Fruit fly (Drosophila melanogaster): ENCODE measurements around the gene Svil.
A peak's percentile ranks its signal among the peaks of the same experiment; 100 is the strongest.

The Svil gene

dm6 chr3L:2425687-2426086 lies 48.2 kb downstream of the Svil start:
- TF ChIP-seq Dfd (GFP tag; optimal IDR thresholded peaks at IDR 0.05) (no peak), sage (GFP tag; optimal IDR thresholded peaks at IDR 0.05) (no peak), Dif (GFP tag; optimal IDR thresholded peaks at IDR 0.05; ENCODE audit: partially characterized antibody) (no peak), Jra (GFP tag; optimal IDR thresholded peaks at IDR 0.05) (no peak), lola (GFP tag; optimal IDR thresholded peaks at IDR 0.05) (no peak), Vsx2 (GFP tag; optimal IDR thresholded peaks at IDR 0.05; ENCODE audit: partially characterized antibody) (no peak), h (GFP tag; optimal IDR thresholded peaks at IDR 0.05) (no peak), jim (GFP tag; optimal IDR thresholded peaks at IDR 0.05) (no peak), psq (GFP tag; optimal IDR thresholded peaks at IDR 0.05) (no peak)

dm6 chr3L:2426407-2426951 lies 49.0 kb downstream of the Svil start:
- TF ChIP-seq Hr83 (GFP tag; optimal IDR thresholded peaks at IDR 0.05; ENCODE audit: poor library complexity, severe bottlenecking) (no peak), sage (GFP tag; optimal IDR thresholded peaks at IDR 0.05) (no peak), Sp1 (GFP tag; optimal IDR thresholded peaks at IDR 0.05) (no peak), br (GFP tag; optimal IDR thresholded peaks at IDR 0.05) (no peak)

dm6 chr3L:2427151-2427550 lies 49.7 kb downstream of the Svil start:
- TF ChIP-seq Dfd (GFP tag; optimal IDR thresholded peaks at IDR 0.05) = peak; percentile 47
- no peak for TF ChIP-seq foxo (GFP tag; optimal IDR thresholded peaks at IDR 0.05)
- TF ChIP-seq lola (GFP tag; optimal IDR thresholded peaks at IDR 0.05) = no peak
- TF ChIP-seq HLH106 (tag; optimal IDR thresholded peaks at IDR 0.05) = no peak
- TF ChIP-seq Mio (GFP tag; optimal IDR thresholded peaks at IDR 0.05) = no peak

- peak; percentile 89 for TF ChIP-seq br (GFP tag; optimal IDR thresholded peaks at IDR 0.05)
- TF ChIP-seq HLH106 (tag; optimal IDR thresholded peaks at IDR 0.05) = no peak
- TF ChIP-seq brk (GFP tag; optimal IDR thresholded peaks at IDR 0.05) = no peak
- TF ChIP-seq Rel (GFP tag; optimal IDR thresholded peaks at IDR 0.05) = no peak
- TF ChIP-seq Rel (tag; optimal IDR thresholded peaks at IDR 0.05) = peak; percentile 36
- TF ChIP-seq Myc (optimal IDR thresholded peaks at IDR 0.05) = no peak
- no peak for TF ChIP-seq jim (GFP tag; optimal IDR thresholded peaks at IDR 0.05)
- TF ChIP-seq tai (GFP tag; optimal IDR thresholded peaks at IDR 0.05) = no peak
- peak; percentile 54 for TF ChIP-seq Sp1 (GFP tag; optimal IDR thresholded peaks at IDR 0.05)
- peak; percentile 9 for TF ChIP-seq rgr (GFP tag; optimal IDR thresholded peaks at IDR 0.05)
- no peak for TF ChIP-seq dmrt93B (GFP tag; optimal IDR thresholded peaks at IDR 0.05)
- TF ChIP-seq GATAd (GFP tag; optimal IDR thresholded peaks at IDR 0.05) = no peak
- TF ChIP-seq woc (GFP tag; optimal IDR thresholded peaks at IDR 0.05) = no peak
- peak; percentile 39 for TF ChIP-seq N (GFP tag; optimal IDR thresholded peaks at IDR 0.05)
- no peak for TF ChIP-seq dsf (GFP tag; optimal IDR thresholded peaks at IDR 0.05; ENCODE audit: borderline replicate concordance)
- TF ChIP-seq Dif (GFP tag; optimal IDR thresholded peaks at IDR 0.05; ENCODE audit: partially characterized antibody) = no peak
- TF ChIP-seq CrebA (GFP tag; optimal IDR thresholded peaks at IDR 0.05; ENCODE audit: borderline replicate concordance) = no peak
- no peak for TF ChIP-seq lola (GFP tag; optimal IDR thresholded peaks at IDR 0.05)
- TF ChIP-seq sage (GFP tag; optimal IDR thresholded peaks at IDR 0.05) = no peak
- TF ChIP-seq ey (GFP tag; optimal IDR thresholded peaks at IDR 0.05) = no peak
- no peak for TF ChIP-seq fru (GFP tag; optimal IDR thresholded peaks at IDR 0.05)
- TF ChIP-seq psq (GFP tag; optimal IDR thresholded peaks at IDR 0.05) = peak; percentile 29
- no peak for TF ChIP-seq Hr78 (GFP tag; optimal IDR thresholded peaks at IDR 0.05)
- TF ChIP-seq Hnf4 (GFP tag; optimal IDR thresholded peaks at IDR 0.05) = no peak
- TF ChIP-seq CG32264 (GFP tag; optimal IDR thresholded peaks at IDR 0.05) = no peak
- no peak for TF ChIP-seq Jra (GFP tag; optimal IDR thresholded peaks at IDR 0.05)
Measured at dm6 chr3L:2428488-2429302, 51.2 kb downstream of the Svil start.

dm6 chr3L:2431340-2431739 lies 53.9 kb downstream of the Svil start:
- TF ChIP-seq CG32264 (GFP tag; optimal IDR thresholded peaks at IDR 0.05) (peak; percentile 2), Dif (GFP tag; optimal IDR thresholded peaks at IDR 0.05; ENCODE audit: partially characterized antibody) (no peak), N (GFP tag; optimal IDR thresholded peaks at IDR 0.05) (no peak), Hnf4 (GFP tag; optimal IDR thresholded peaks at IDR 0.05) (peak; percentile 19), Myc (optimal IDR thresholded peaks at IDR 0.05) (no peak), fru (GFP tag; optimal IDR thresholded peaks at IDR 0.05) (peak; percentile 67), dl (GFP tag; optimal IDR thresholded peaks at IDR 0.05; ENCODE audit: insufficient read depth in 1 of 2, partially characterized antibody in 2 of 2) (no peak), Jra (GFP tag; optimal IDR thresholded peaks at IDR 0.05) (no peak), foxo (GFP tag; optimal IDR thresholded peaks at IDR 0.05) (peak in 1 of 2 experiments; percentile 67), tai (GFP tag; optimal IDR thresholded peaks at IDR 0.05) (no peak), Hr78 (GFP tag; optimal IDR thresholded peaks at IDR 0.05) (no peak), ey (GFP tag; optimal IDR thresholded peaks at IDR 0.05) (peak; percentile 64), dmrt93B (GFP tag; optimal IDR thresholded peaks at IDR 0.05) (peak; percentile 31), brk (GFP tag; optimal IDR thresholded peaks at IDR 0.05) (no peak), br (GFP tag; optimal IDR thresholded peaks at IDR 0.05) (peak; percentile 44), pan (optimal IDR thresholded peaks at IDR 0.05) (no peak), rgr (GFP tag; optimal IDR thresholded peaks at IDR 0.05) (peak; percentile 55), jim (GFP tag; optimal IDR thresholded peaks at IDR 0.05) (no peak), CrebA (GFP tag; optimal IDR thresholded peaks at IDR 0.05; ENCODE audit: borderline replicate concordance) (no peak), Hr83 (GFP tag; optimal IDR thresholded peaks at IDR 0.05; ENCODE audit: poor library complexity, severe bottlenecking) (no peak), GATAd (GFP tag; optimal IDR thresholded peaks at IDR 0.05) (no peak), Abd-B (GFP tag; optimal IDR thresholded peaks at IDR 0.05) (no peak), Mio (GFP tag; optimal IDR thresholded peaks at IDR 0.05) (no peak), Sp1 (GFP tag; optimal IDR thresholded peaks at IDR 0.05) (peak; percentile 39), Rel (GFP tag; optimal IDR thresholded peaks at IDR 0.05) (no peak), Rel (tag; optimal IDR thresholded peaks at IDR 0.05) (no peak), CG9705 (GFP tag; optimal IDR thresholded peaks at IDR 0.05) (no peak), psq (GFP tag; optimal IDR thresholded peaks at IDR 0.05) (peak; percentile 16)
